Worm (Caenorhabditis elegans): Measurements from ENCODE around the gene fbxa-201.

- TF ChIP-seq zip-11 (GFP tag; IDR thresholded peaks at IDR 0.05), result no peak
- TF ChIP-seq ces-1 (GFP tag; optimal IDR thresholded peaks at IDR 0.05), result no peak
- TF ChIP-seq pha-4 (GFP tag; IDR thresholded peaks at IDR 0.05), result no peak; the same call in 1 of the 2 replicates
- TF ChIP-seq pha-4 (tag; optimal IDR thresholded peaks at IDR 0.05), result no peak
- TF ChIP-seq skn-1 (tag; optimal IDR thresholded peaks at IDR 0.05), result no peak
Observed at ce11 chrV:1991381-1991780, 16.2 kb downstream of the fbxa-201 start.

Data from whole organism, L4 larva.